Worm (Caenorhabditis elegans): ENCODE data around the gene H03A11.2.
A peak's percentile ranks its signal among the peaks of the same experiment; 100 is the strongest.

Gene H03A11.2

ce11 chrX:15200720-15201119 is 29.7 kb downstream of the H03A11.2 start:
- TF ChIP-seq F33H1.4 (GFP tag; IDR thresholded peaks at IDR 0.05) (no peak), nfya-2 (GFP tag; IDR thresholded peaks at IDR 0.05) (no peak), madf-6 (GFP tag; IDR thresholded peaks at IDR 0.05) (peak; percentile 59; the same call in 1 of the 2 replicates), Y56A3A.18 (GFP tag; IDR thresholded peaks at IDR 0.05) (peak; percentile 95), Y67H2A.10 (GFP tag; conservative IDR thresholded peaks at IDR 0.05) (0 out of 2 replicates have a peak, but pooled peaks have one; percentile 15), let-526 (GFP tag; IDR thresholded peaks at IDR 0.05) (peak; percentile 83), ztf-3 (GFP tag; optimal IDR thresholded peaks at IDR 0.05) (peak; percentile 22), F37B4.10 (GFP tag; IDR thresholded peaks at IDR 0.05) (0 out of 2 replicates have a peak, but pooled peaks have one; percentile 74), pha-4 (tag; optimal IDR thresholded peaks at IDR 0.05) (no peak), lin-26 (GFP tag; IDR thresholded peaks at IDR 0.05) (peak; percentile 96), rpc-1 (optimal IDR thresholded peaks at IDR 0.05) (peak; percentile 99), rpc-1 (tag; optimal IDR thresholded peaks at IDR 0.05) (peak; percentile 99), cebp-1 (GFP tag; IDR thresholded peaks at IDR 0.05) (peak; percentile 61), cebp-1 (tag; optimal IDR thresholded peaks at IDR 0.05) (no peak), let-607 (tag; optimal IDR thresholded peaks at IDR 0.05) (peak; percentile 55 to 69), ztf-18 (tag; optimal IDR thresholded peaks at IDR 0.05) (peak; percentile 79), lir-1 (GFP tag; conservative IDR thresholded peaks at IDR 0.05) (peak; percentile 55), F10E7.11 (tag; optimal IDR thresholded peaks at IDR 0.05) (peak; percentile 21), dpff-1 (tag; optimal IDR thresholded peaks at IDR 0.05) (no peak), lsy-27 (tag; optimal IDR thresholded peaks at IDR 0.05; ENCODE audit: borderline replicate concordance, insufficient read depth) (peak; percentile 73), bed-1 (GFP tag; IDR thresholded peaks at IDR 0.05) (peak; percentile 89; the same call in 1 of the 2 replicates), madf-10 (tag; optimal IDR thresholded peaks at IDR 0.05) (peak; percentile 86), F55B11.4 (tag; optimal IDR thresholded peaks at IDR 0.05; ENCODE audit: borderline replicate concordance, insufficient read depth) (no peak), ceh-58 (GFP tag; IDR thresholded peaks at IDR 0.05) (no peak), F39B2.1 (GFP tag; IDR thresholded peaks at IDR 0.05) (no peak), madf-3 (GFP tag; IDR thresholded peaks at IDR 0.05) (no peak), T26A5.8 (tag; optimal IDR thresholded peaks at IDR 0.05) (peak; percentile 21), hrde-1 (tag; optimal IDR thresholded peaks at IDR 0.05; ENCODE audit: borderline replicate concordance) (peak; percentile 88), F49E8.2 (tag; optimal IDR thresholded peaks at IDR 0.05; ENCODE audit: insufficient read depth) (no peak), ceh-79 (tag; optimal IDR thresholded peaks at IDR 0.05) (no peak), lin-54 (GFP tag; optimal IDR thresholded peaks at IDR 0.05) (peak; percentile 59), repo-1 (tag; optimal IDR thresholded peaks at IDR 0.05) (peak; percentile 86), ztf-28 (GFP tag; IDR thresholded peaks at IDR 0.05) (peak; percentile 81), bed-2 (GFP tag; IDR thresholded peaks at IDR 0.05) (peak; percentile 69; the same call in 1 of the 2 replicates), ztf-26 (tag; optimal IDR thresholded peaks at IDR 0.05) (peak; percentile 71), nhr-179 (tag; optimal IDR thresholded peaks at IDR 0.05) (peak; percentile 42), Y53G8AR.9 (GFP tag; conservative IDR thresholded peaks at IDR 0.05) (peak; percentile 75; the same call in 1 of the 2 replicates), akir-1 (GFP tag; optimal IDR thresholded peaks at IDR 0.05) (peak; percentile 46), chd-7 (tag; optimal IDR thresholded peaks at IDR 0.05) (peak; percentile 87), ztf-6 (GFP tag; IDR thresholded peaks at IDR 0.05) (peak; percentile 63; the same call in 1 of the 2 replicates), K11D2.4 (GFP tag; IDR thresholded peaks at IDR 0.05) (peak; percentile 85), zfh-2 (GFP tag; conservative IDR thresholded peaks at IDR 0.05) (no peak), ccch-3 (GFP tag; optimal IDR thresholded peaks at IDR 0.05) (no peak), Y79H2A.3 (GFP tag; conservative IDR thresholded peaks at IDR 0.05) (0 out of 2 replicates have a peak, but pooled peaks have one; percentile 52), lag-1 (GFP tag; IDR thresholded peaks at IDR 0.05) (no peak), nhr-90 (tag; optimal IDR thresholded peaks at IDR 0.05) (peak; percentile 89), nhr-120 (GFP tag; IDR thresholded peaks at IDR 0.05) (peak; percentile 93), F57C9.4 (tag; optimal IDR thresholded peaks at IDR 0.05) (no peak), nhr-27 (tag; optimal IDR thresholded peaks at IDR 0.05) (peak; percentile 72)

Measured in whole organism, young adult.